Fruit fly (Drosophila melanogaster): ENCODE measurements around the gene Sh.
A peak's percentile ranks its signal among the peaks of the same experiment; 100 is the strongest.

The Sh gene

dm6 chrX:18101098-18101711 lies 38.2 kb upstream of the Sh start, which contains the start of gene Mvb12 (continued):
- TF ChIP-seq hkb (optimal IDR thresholded peaks at IDR 0.05), result no peak
- TF ChIP-seq hkb (GFP tag; IDR thresholded peaks at IDR 0.05), result peak; percentile 44
- TF ChIP-seq chif (GFP tag; optimal IDR thresholded peaks at IDR 0.05), result no peak
- TF ChIP-seq ase (GFP tag; IDR thresholded peaks at IDR 0.05), result no peak
- TF ChIP-seq Abd-B (GFP tag; optimal IDR thresholded peaks at IDR 0.05), result no peak
- peak; percentile 74 for TF ChIP-seq bbx (GFP tag; IDR thresholded peaks at IDR 0.05; ENCODE audit: partially characterized antibody)
- TF ChIP-seq CG12659 (GFP tag; optimal IDR thresholded peaks at IDR 0.05), result peak; percentile 29
- 0 out of 2 replicates have a peak, but pooled peaks have one; percentile 17 for TF ChIP-seq seq (GFP tag; IDR thresholded peaks at IDR 0.05)
- no peak for TF ChIP-seq CG4328 (GFP tag; optimal IDR thresholded peaks at IDR 0.05)
- peak; percentile 38 for TF ChIP-seq unpg (GFP tag; optimal IDR thresholded peaks at IDR 0.05)
- TF ChIP-seq ken (GFP tag; IDR thresholded peaks at IDR 0.05), result no peak
- TF ChIP-seq CG31365 (tag; optimal IDR thresholded peaks at IDR 0.05), result no peak
- peak; percentile 23; the same call in 1 of the 2 replicates for TF ChIP-seq CG9932 (GFP tag; IDR thresholded peaks at IDR 0.05)
- peak; percentile 35 for TF ChIP-seq sqz (GFP tag; optimal IDR thresholded peaks at IDR 0.05)
- peak; percentile 7 for TF ChIP-seq CG12071 (GFP tag; optimal IDR thresholded peaks at IDR 0.05)
- peak; percentile 17 for TF ChIP-seq CG8924 (tag; optimal IDR thresholded peaks at IDR 0.05)
- peak; percentile 18 for TF ChIP-seq gem (tag; optimal IDR thresholded peaks at IDR 0.05)
- TF ChIP-seq CG3726 (GFP tag; IDR thresholded peaks at IDR 0.05), result no peak
- TF ChIP-seq ara (GFP tag; IDR thresholded peaks at IDR 0.05), result 0 out of 2 replicates have a peak, but pooled peaks have one; percentile 20
- peak; percentile 33 for TF ChIP-seq CG15514 (GFP tag; optimal IDR thresholded peaks at IDR 0.05)
- peak; percentile 24 for TF ChIP-seq kni (GFP tag; optimal IDR thresholded peaks at IDR 0.05)
- peak; percentile 15 for TF ChIP-seq CG30403 (GFP tag; optimal IDR thresholded peaks at IDR 0.05)
- TF ChIP-seq CG17361 (GFP tag; IDR thresholded peaks at IDR 0.05), result no peak
- TF ChIP-seq CG15696 (tag; optimal IDR thresholded peaks at IDR 0.05), result peak; percentile 12
- peak; percentile 15 for TF ChIP-seq CG14710 (tag; optimal IDR thresholded peaks at IDR 0.05)
- TF ChIP-seq Hey (tag; optimal IDR thresholded peaks at IDR 0.05), result no peak
- TF ChIP-seq salm (tag; optimal IDR thresholded peaks at IDR 0.05), result peak; percentile 1
- peak; percentile 24 for TF ChIP-seq gsb-n (tag; optimal IDR thresholded peaks at IDR 0.05)
- peak; percentile 15 for TF ChIP-seq nau (GFP tag; optimal IDR thresholded peaks at IDR 0.05)
- no peak for TF ChIP-seq exex (tag; optimal IDR thresholded peaks at IDR 0.05)
- peak; percentile 50; the same call in 2 of the 3 replicates for TF ChIP-seq CG14860 (GFP tag; IDR thresholded peaks at IDR 0.05; ENCODE audit: partially characterized antibody)
- no peak for TF ChIP-seq sisA (GFP tag; IDR thresholded peaks at IDR 0.05)
- peak; percentile 44 for TF ChIP-seq CG7987 (GFP tag; optimal IDR thresholded peaks at IDR 0.05)
- no peak for TF ChIP-seq Ptx1 (GFP tag; IDR thresholded peaks at IDR 0.05)
- TF ChIP-seq CG4360 (GFP tag; IDR thresholded peaks at IDR 0.05), result peak; percentile 54; the same call in 1 of the 2 replicates
- TF ChIP-seq B-H1 (GFP tag; IDR thresholded peaks at IDR 0.05), result no peak
- TF ChIP-seq zen2 (GFP tag; IDR thresholded peaks at IDR 0.05; ENCODE audit: partially characterized antibody), result 0 out of 3 replicates have a peak, but pooled peaks have one; percentile 29
- TF ChIP-seq CG6791 (GFP tag; IDR thresholded peaks at IDR 0.05; ENCODE audit: partially characterized antibody), result peak; percentile 63
- no peak for TF ChIP-seq CkIIα-i1 (GFP tag; IDR thresholded peaks at IDR 0.05)
- TF ChIP-seq wek (GFP tag; optimal IDR thresholded peaks at IDR 0.05), result peak; percentile 30
- TF ChIP-seq CG2678 (tag; optimal IDR thresholded peaks at IDR 0.05), result peak; percentile 23
- no peak for TF ChIP-seq Fer2 (tag; optimal IDR thresholded peaks at IDR 0.05)
- TF ChIP-seq Dref (GFP tag; IDR thresholded peaks at IDR 0.05), result peak; percentile 65
- peak; percentile 18 for TF ChIP-seq CG34224 (GFP tag; IDR thresholded peaks at IDR 0.05; ENCODE audit: partially characterized antibody)
- no peak for TF ChIP-seq sc (optimal IDR thresholded peaks at IDR 0.05)
- no peak for TF ChIP-seq sc (GFP tag; optimal IDR thresholded peaks at IDR 0.05)
- peak; percentile 5 for TF ChIP-seq chn (GFP tag; optimal IDR thresholded peaks at IDR 0.05)
- peak; percentile 70; the same call in 2 of the 3 replicates for TF ChIP-seq CG34422 (GFP tag; IDR thresholded peaks at IDR 0.05)
- peak; percentile 19; the same call in 2 of the 3 replicates for TF ChIP-seq vnd (GFP tag; IDR thresholded peaks at IDR 0.05; ENCODE audit: partially characterized antibody)

Measured in whole organism, embryonic.